Worm (Caenorhabditis elegans): ENCODE measurements around the gene nhr-261.

- TF ChIP-seq unc-62 (GFP tag; optimal IDR thresholded peaks at IDR 0.05) (no peak), nhr-237 (tag; optimal IDR thresholded peaks at IDR 0.05) (no peak), snpc-4 (tag; optimal IDR thresholded peaks at IDR 0.05) (no peak), elt-3 (tag; optimal IDR thresholded peaks at IDR 0.05) (no peak), nhr-76 (tag; optimal IDR thresholded peaks at IDR 0.05) (no peak), ceh-83 (GFP tag; optimal IDR thresholded peaks at IDR 0.05) (no peak), flh-1 (GFP tag; optimal IDR thresholded peaks at IDR 0.05) (no peak), elt-1 (tag; optimal IDR thresholded peaks at IDR 0.05; ENCODE audit: borderline replicate concordance, insufficient read depth) (no peak), mls-2 (tag; optimal IDR thresholded peaks at IDR 0.05) (no peak), bed-3 (GFP tag; optimal IDR thresholded peaks at IDR 0.05) (no peak), unc-39 (tag; optimal IDR thresholded peaks at IDR 0.05) (no peak), pha-4 (tag; optimal IDR thresholded peaks at IDR 0.05) (no peak), blmp-1 (tag; optimal IDR thresholded peaks at IDR 0.05) (no peak), lsy-2 (tag; optimal IDR thresholded peaks at IDR 0.05) (no peak)
Measured at ce11 chrII:3902798-3903197, 38.2 kb upstream of the nhr-261 start, which contains the start of gene F53C3.3.

Measured in whole organism, mixed stage, embryonic.